Worm (Caenorhabditis elegans) whole organism, L1 larva: Measurements from ENCODE around the gene K01A6.4.

Experiments used
- aha-1 ChIP-seq: fragments of 150-350 bp; optimal IDR thresholded peaks from 2 replicates; lab custom pipeline; 2014; ENCODE audit warnings: missing biosample characterization, missing genetic modification characterization
- ceh-82 ChIP-seq, 3 experiments: fragments of 150-350 bp in 1 of 3; sonication (generic microtip) in 2 of 3; optimal IDR thresholded peaks; 2 replicates each; lab custom pipeline; 2014 to 2017; ENCODE audit warnings: missing biosample characterization in 3 of 3, missing genetic modification characterization in 3 of 3
- ces-1 ChIP-seq: fragments of 150-350 bp; optimal IDR thresholded peaks from 2 replicates; lab custom pipeline; 2014; ENCODE audit warnings: missing biosample characterization, missing genetic modification reagents, missing genetic modification characterization
- fkh-8 ChIP-seq: sonication (generic microtip); optimal IDR thresholded peaks from 2 replicates; lab custom pipeline; 2016; ENCODE audit warnings: mild to moderate bottlenecking, missing genetic modification characterization, missing compliant biosample characterization
- jun-1 ChIP-seq: fragments of 150-350 bp; optimal IDR thresholded peaks from 2 replicates; lab custom pipeline; 2014; ENCODE audit warnings: missing biosample characterization, missing genetic modification reagents, missing genetic modification characterization
- lin-35 ChIP-seq, 2 experiments: fragments of 150-350 bp; optimal IDR thresholded peaks; 2 replicates each; lab custom pipeline; 2014; ENCODE audit warnings: missing biosample characterization in 2 of 2, missing genetic modification characterization in 2 of 2, missing genetic modification reagents in 2 of 2
- lsy-2 ChIP-seq, 2 experiments: fragments of 150-350 bp; optimal IDR thresholded peaks; 2 replicates each; lab custom pipeline; 2014; ENCODE audit warnings: missing biosample characterization in 2 of 2, missing genetic modification characterization in 2 of 2
- mep-1 ChIP-seq: fragments of 150-350 bp; optimal IDR thresholded peaks from 2 replicates; lab custom pipeline; 2014; ENCODE audit warnings: missing biosample characterization, missing genetic modification characterization
- nhr-28 ChIP-seq: fragments of 150-350 bp; optimal IDR thresholded peaks from 2 replicates; lab custom pipeline; 2014; ENCODE audit warnings: missing biosample characterization, missing genetic modification characterization
- pag-3 ChIP-seq: sonication (generic microtip); optimal IDR thresholded peaks from 2 replicates; lab custom pipeline; 2017; ENCODE audit warnings: missing genetic modification characterization, mild to moderate bottlenecking, missing compliant biosample characterization, antibody characterized with exemption, borderline replicate concordance; ENCODE audit not compliant: insufficient read depth
- sox-4 ChIP-seq: sonication (generic microtip); optimal IDR thresholded peaks from 2 replicates; lab custom pipeline; 2016; ENCODE audit warnings: missing genetic modification characterization, missing compliant biosample characterization
- unc-98 ChIP-seq: fragments of 200-800 bp; sonication (Bioruptor generic); IDR thresholded peaks from 2 replicates; pipeline ENCODE4 v1.3.6; 2022; ENCODE audit warnings: missing genetic modification characterization, missing compliant biosample characterization

- TF ChIP-seq nhr-28 (tag; lab: Kevin White, UChicago), result no peak
- no peak for TF ChIP-seq unc-98
- TF ChIP-seq jun-1 (tag; lab: Kevin White, UChicago), result no peak
- no peak for TF ChIP-seq ceh-82 (tag; optimal IDR thresholded peaks at IDR 0.05; lab: Kevin White, UChicago)
- TF ChIP-seq ces-1 (GFP tag; lab: Kevin White, UChicago), result no peak
- TF ChIP-seq pag-3 (tag; lab: Kevin White, UChicago), result no peak
- no peak for TF ChIP-seq aha-1
- no peak for TF ChIP-seq fkh-8
- no peak for TF ChIP-seq lsy-2 (tag; optimal IDR thresholded peaks at IDR 0.05; lab: Kevin White, UChicago)
- TF ChIP-seq sox-4 (tag; lab: Kevin White, UChicago), result no peak
- no peak for TF ChIP-seq lin-35 (GFP tag; optimal IDR thresholded peaks at IDR 0.05; lab: Kevin White, UChicago)
- no peak for TF ChIP-seq mep-1 (tag; lab: Kevin White, UChicago)
Observed at ce11 chrIV:11737269-11737668, 2.8 kb downstream of the K01A6.4 start, which contains the start of gene K01A6.8.
